Worm (Caenorhabditis elegans): ENCODE data around the gene clec-145.

- TF ChIP-seq nhr-12 (tag; optimal IDR thresholded peaks at IDR 0.05) (no peak), elt-2 (tag; optimal IDR thresholded peaks at IDR 0.05) (no peak), R02D3.7 (tag; optimal IDR thresholded peaks at IDR 0.05) (no peak), nhr-28 (tag; optimal IDR thresholded peaks at IDR 0.05) (no peak)
Measured at ce11 chrII:13617808-13618207, 27.4 kb upstream of the clec-145 start, which contains the start of gene gst-12.

Data from whole organism, L3 larva.